Worm (Caenorhabditis elegans): Measurements from ENCODE around the gene R08C7.4.

ce11 chrIV:4472418-4473173, 37.8 kb downstream of the R08C7.4 start:
- TF ChIP-seq daf-16 (GFP tag; optimal IDR thresholded peaks at IDR 0.05) = no peak
- peak; percentile 61 for TF ChIP-seq daf-16 (tag; optimal IDR thresholded peaks at IDR 0.05)
- no peak for TF ChIP-seq ztf-11 (tag; optimal IDR thresholded peaks at IDR 0.05)
- no peak for TF ChIP-seq fos-1 (tag; optimal IDR thresholded peaks at IDR 0.05)
- TF ChIP-seq rbr-2 (tag; optimal IDR thresholded peaks at IDR 0.05) = no peak
- no peak for TF ChIP-seq nhr-41 (GFP tag; IDR thresholded peaks at IDR 0.05)
- TF ChIP-seq nhr-77 (tag; optimal IDR thresholded peaks at IDR 0.05) = no peak
- TF ChIP-seq nhr-25 (tag; optimal IDR thresholded peaks at IDR 0.05; ENCODE audit: borderline replicate concordance, insufficient read depth) = peak; percentile 23
- no peak for TF ChIP-seq lir-3 (tag; optimal IDR thresholded peaks at IDR 0.05)
- TF ChIP-seq lin-13 (GFP tag; optimal IDR thresholded peaks at IDR 0.05) = no peak
- TF ChIP-seq dve-1 (tag; optimal IDR thresholded peaks at IDR 0.05; ENCODE audit: insufficient read depth) = peak; percentile 36
- TF ChIP-seq pqm-1 (tag; optimal IDR thresholded peaks at IDR 0.05) = no peak
- no peak; the same call in 1 of the 2 replicates for TF ChIP-seq php-3 (GFP tag; IDR thresholded peaks at IDR 0.05)

Data from whole organism, L4 larva.